1 fruit fly cellular context compared by ENCODE assay signal in genomic region chr3L:8968437-8968836, dm6.
TF ChIP-seq lines count a peak whose summit lies in the region.

Gene CG5026 (plus strand): TSS chr3L:8968528.

TF ChIP-seq in whole organism, embryonic, 481 proteins besides CTCF, POLR2A, EP300 and RAD21 (continued from another document):
- TF ChIP-seq BEAF-32 (GFP tag; optimal IDR thresholded peaks at IDR 0.05; lab: Kevin White, UChicago) (peak; percentile 21), CG4617 (GFP tag; optimal IDR thresholded peaks at IDR 0.05; lab: Kevin White, UChicago; ENCODE audit: borderline replicate concordance) (peak; percentile 35), Rx (GFP tag; IDR thresholded peaks at IDR 0.05; lab: Robert Waterston, UW) (no peak), Pdp1 (GFP tag; optimal IDR thresholded peaks at IDR 0.05; lab: Kevin White, UChicago) (peak in 1 of 2 experiments; percentile 38), HmgZ (tag; optimal IDR thresholded peaks at IDR 0.05; lab: Kevin White, UChicago) (peak; percentile 47), danr (GFP tag; IDR thresholded peaks at IDR 0.05; lab: Robert Waterston, UW) (no peak), nom (GFP tag; optimal IDR thresholded peaks at IDR 0.05; lab: Kevin White, UChicago) (peak; percentile 6), CG11085 (GFP tag; IDR thresholded peaks at IDR 0.05; lab: Robert Waterston, UW) (no peak), YL-1 (GFP tag; optimal IDR thresholded peaks at IDR 0.05; lab: Kevin White, UChicago) (peak; percentile 38), CG17912 (GFP tag; optimal IDR thresholded peaks at IDR 0.05; lab: Kevin White, UChicago) (peak; percentile 7), nmo (GFP tag; optimal IDR thresholded peaks at IDR 0.05; lab: Kevin White, UChicago) (peak; percentile 20), CG11398 (GFP tag; optimal IDR thresholded peaks at IDR 0.05; lab: Kevin White, UChicago) (peak; percentile 6), vvl (GFP tag; IDR thresholded peaks at IDR 0.05; lab: Robert Waterston, UW) (0 out of 2 replicates have a peak, but pooled peaks have one; percentile 19), crp (GFP tag; optimal IDR thresholded peaks at IDR 0.05; lab: Kevin White, UChicago) (peak in 1 of 2 experiments; percentile 7), zf30C (GFP tag; optimal IDR thresholded peaks at IDR 0.05; lab: Kevin White, UChicago) (no peak), CG7987 (GFP tag; optimal IDR thresholded peaks at IDR 0.05; lab: Kevin White, UChicago) (peak; percentile 12), CG43689 (GFP tag; IDR thresholded peaks at IDR 0.05; lab: Robert Waterston, UW) (no peak), CG8359 (GFP tag; optimal IDR thresholded peaks at IDR 0.05; lab: Kevin White, UChicago; ENCODE audit: borderline replicate concordance) (no peak), gfzf (GFP tag; optimal IDR thresholded peaks at IDR 0.05; lab: Kevin White, UChicago) (peak; percentile 83), Dbx (GFP tag; IDR thresholded peaks at IDR 0.05; lab: Robert Waterston, UW) (0 out of 3 replicates have a peak, but pooled peaks have one; percentile 26), ab (GFP tag; optimal IDR thresholded peaks at IDR 0.05; lab: Kevin White, UChicago) (no peak), Hmx (GFP tag; optimal IDR thresholded peaks at IDR 0.05; lab: Kevin White, UChicago) (no peak), pzg (GFP tag; optimal IDR thresholded peaks at IDR 0.05; lab: Kevin White, UChicago) (peak; percentile 71), pita (GFP tag; optimal IDR thresholded peaks at IDR 0.05; lab: Kevin White, UChicago) (no peak), sug (tag; optimal IDR thresholded peaks at IDR 0.05; lab: Kevin White, UChicago) (peak; percentile 44), MESR4 (GFP tag; optimal IDR thresholded peaks at IDR 0.05; lab: Kevin White, UChicago) (peak; percentile 44), CG34224 (GFP tag; IDR thresholded peaks at IDR 0.05; lab: Robert Waterston, UW; ENCODE audit: partially characterized antibody) (0 out of 3 replicates have a peak, but pooled peaks have one; percentile 14), slp2 (GFP tag; optimal IDR thresholded peaks at IDR 0.05; lab: Kevin White, UChicago) (no peak), CG18599 (GFP tag; optimal IDR thresholded peaks at IDR 0.05; lab: Kevin White, UChicago) (no peak), CG10959 (GFP tag; IDR thresholded peaks at IDR 0.05; lab: Robert Waterston, UW) (no peak), NC2β (GFP tag; optimal IDR thresholded peaks at IDR 0.05; lab: Kevin White, UChicago) (peak; percentile 11), HLHmδ (GFP tag; optimal IDR thresholded peaks at IDR 0.05; lab: Kevin White, UChicago) (no peak), ci (GFP tag; IDR thresholded peaks at IDR 0.05; lab: Robert Waterston, UW) (peak; percentile 63; the same call in 2 of the 3 replicates), Myb (GFP tag; optimal IDR thresholded peaks at IDR 0.05; lab: Kevin White, UChicago) (peak; percentile 81), Ets97D (GFP tag; optimal IDR thresholded peaks at IDR 0.05; lab: Kevin White, UChicago) (peak; percentile 82), NFAT (GFP tag; IDR thresholded peaks at IDR 0.05; lab: Robert Waterston, UW) (no peak), Ada2b (GFP tag; IDR thresholded peaks at IDR 0.05; lab: Robert Waterston, UW) (no peak), CG13123 (GFP tag; optimal IDR thresholded peaks at IDR 0.05; lab: Kevin White, UChicago) (no peak), CG15514 (GFP tag; optimal IDR thresholded peaks at IDR 0.05; lab: Kevin White, UChicago) (peak; percentile 87), chinmo (GFP tag; IDR thresholded peaks at IDR 0.05; lab: Robert Waterston, UW; ENCODE audit: partially characterized antibody) (0 out of 4 replicates have a peak, but pooled peaks have one; percentile 25), Scr (GFP tag; IDR thresholded peaks at IDR 0.05; lab: Robert Waterston, UW; ENCODE audit: partially characterized antibody) (peak; percentile 24), psq (GFP tag; optimal IDR thresholded peaks at IDR 0.05; lab: Kevin White, UChicago) (peak; percentile 52), stwl (tag; optimal IDR thresholded peaks at IDR 0.05; lab: Kevin White, UChicago) (peak; percentile 23), C15 (GFP tag; IDR thresholded peaks at IDR 0.05; lab: Robert Waterston, UW) (no peak), Dip2 (GFP tag; IDR thresholded peaks at IDR 0.05; lab: Robert Waterston, UW) (no peak), her (GFP tag; optimal IDR thresholded peaks at IDR 0.05; lab: Kevin White, UChicago) (no peak), Rfx (GFP tag; IDR thresholded peaks at IDR 0.05; lab: Robert Waterston, UW) (peak; percentile 32; the same call in 1 of the 2 replicates), seq (GFP tag; IDR thresholded peaks at IDR 0.05; lab: Robert Waterston, UW) (no peak), Dref (GFP tag; IDR thresholded peaks at IDR 0.05; lab: Robert Waterston, UW) (peak; percentile 34), Fer1 (GFP tag; optimal IDR thresholded peaks at IDR 0.05; lab: Kevin White, UChicago) (peak; percentile 41), CG16815 (GFP tag; optimal IDR thresholded peaks at IDR 0.05; lab: Kevin White, UChicago) (no peak), crol (GFP tag; IDR thresholded peaks at IDR 0.05; lab: Robert Waterston, UW) (peak; percentile 63; the same call in 1 of the 2 replicates), fd96Cb (tag; optimal IDR thresholded peaks at IDR 0.05; lab: Kevin White, UChicago) (no peak), bab2 (GFP tag; optimal IDR thresholded peaks at IDR 0.05; lab: Kevin White, UChicago) (no peak), CG10274 (GFP tag; optimal IDR thresholded peaks at IDR 0.05; lab: Kevin White, UChicago) (peak; percentile 15), CG34422 (GFP tag; IDR thresholded peaks at IDR 0.05; lab: Robert Waterston, UW) (0 out of 3 replicates have a peak, but pooled peaks have one; percentile 14), CG2116 (GFP tag; optimal IDR thresholded peaks at IDR 0.05; lab: Kevin White, UChicago) (peak; percentile 22), CG12659 (GFP tag; optimal IDR thresholded peaks at IDR 0.05; lab: Kevin White, UChicago) (peak; percentile 46), row (GFP tag; IDR thresholded peaks at IDR 0.05; lab: Robert Waterston, UW) (peak; percentile 34; the same call in 1 of the 3 replicates), CG9797 (GFP tag; optimal IDR thresholded peaks at IDR 0.05; lab: Kevin White, UChicago) (peak; percentile 54), MBD-R2 (GFP tag; IDR thresholded peaks at IDR 0.05; lab: Robert Waterston, UW) (peak; percentile 90), CG9609 (GFP tag; optimal IDR thresholded peaks at IDR 0.05; lab: Kevin White, UChicago) (no peak)
TF ChIP-seq in whole organism, embryonic: peak in this region for 49.
